Fruit fly (Drosophila melanogaster) whole organism, embryonic: ENCODE measurements around the gene RacGAP84C.
A peak's percentile ranks its signal among the peaks of the same experiment; 100 is the strongest.

Experiments used
- Atf3 ChIP-seq: fragments of 200-800 bp; sonication (Bioruptor generic); optimal IDR thresholded peaks from 3 replicates; lab custom pipeline; 2016; ENCODE audit warnings: missing biosample characterization, missing genetic modification characterization
- B-H1 ChIP-seq: fragments of 200-800 bp; sonication (Bioruptor generic); IDR thresholded peaks from 3 replicates; pipeline ENCODE4 v1.3.6; 2022; ENCODE audit warnings: missing biosample characterization, missing genetic modification characterization
- BtbVII ChIP-seq: fragments of 200-800 bp; sonication (Bioruptor generic); optimal IDR thresholded peaks from 3 replicates; lab custom pipeline; 2017; ENCODE audit warnings: missing biosample characterization, mild to moderate bottlenecking, missing genetic modification characterization
- CG10462 ChIP-seq: fragments of 200-800 bp; sonication (Bioruptor generic); optimal IDR thresholded peaks from 2 replicates; lab custom pipeline; 2016; ENCODE audit warnings: missing biosample characterization, missing genetic modification characterization
- CG11504 ChIP-seq: fragments of 200-800 bp; sonication (Bioruptor generic); optimal IDR thresholded peaks from 3 replicates; lab custom pipeline; 2019; ENCODE audit warnings: missing biosample characterization, mild to moderate bottlenecking, missing genetic modification characterization, moderate library complexity
- CG12391 ChIP-seq: fragments of 200-800 bp; sonication (Bioruptor generic); optimal IDR thresholded peaks from 3 replicates; lab custom pipeline; 2018; ENCODE audit warnings: missing biosample characterization, mild to moderate bottlenecking, missing genetic modification characterization, moderate library complexity
- CG13424 ChIP-seq: fragments of 200-800 bp; sonication (Bioruptor generic); optimal IDR thresholded peaks from 2 replicates; lab custom pipeline; 2019; ENCODE audit warnings: missing biosample characterization, mild to moderate bottlenecking, missing genetic modification characterization, moderate library complexity
- CG14441 ChIP-seq: fragments of 200-800 bp; sonication (Bioruptor generic); IDR thresholded peaks from 2 replicates; pipeline ENCODE4 v1.3.6; 2022; ENCODE audit warnings: missing biosample characterization, missing genetic modification characterization
- CG15073 ChIP-seq: fragments of 200-800 bp; sonication (Bioruptor generic); optimal IDR thresholded peaks from 2 replicates; lab custom pipeline; 2016; ENCODE audit warnings: missing biosample characterization, missing genetic modification characterization
- CG32767 ChIP-seq: fragments of 200-800 bp; sonication (Bioruptor generic); IDR thresholded peaks from 2 replicates; pipeline ENCODE4 v1.3.6; 2022; ENCODE audit warnings: missing biosample characterization, missing genetic modification characterization
- CG32772 ChIP-seq: fragments of 200-800 bp; sonication (Bioruptor generic); IDR thresholded peaks from 2 replicates; pipeline ENCODE4 v1.3.6; 2022; ENCODE audit warnings: missing biosample characterization, missing genetic modification characterization
- CG33213 ChIP-seq: fragments of 200-800 bp; sonication (Bioruptor generic); optimal IDR thresholded peaks from 3 replicates; lab custom pipeline; 2016; ENCODE audit warnings: missing biosample characterization, missing genetic modification characterization
- CG3838 ChIP-seq: fragments of 200-800 bp; sonication (Bioruptor generic); optimal IDR thresholded peaks from 3 replicates; lab custom pipeline; 2016; ENCODE audit warnings: missing biosample characterization, missing genetic modification characterization
- CG8478 ChIP-seq: fragments of >200 bp; optimal IDR thresholded peaks from 2 replicates; lab custom pipeline; 2018
- Drgx ChIP-seq: fragments of 200-800 bp; sonication (Bioruptor generic); IDR thresholded peaks from 2 replicates; pipeline ENCODE4 v1.3.6; 2022; ENCODE audit warnings: missing biosample characterization, missing genetic modification characterization
- HHEX ChIP-seq: fragments of 200-800 bp; sonication (Bioruptor generic); optimal IDR thresholded peaks from 3 replicates; lab custom pipeline; 2017; ENCODE audit warnings: missing biosample characterization, mild to moderate bottlenecking, missing genetic modification characterization, missing genetic modification reagents
- Hand ChIP-seq: fragments of 200-800 bp; sonication (Bioruptor generic); optimal IDR thresholded peaks from 2 replicates; lab custom pipeline; 2017; ENCODE audit warnings: mild to moderate bottlenecking, missing biosample characterization, missing genetic modification reagents, missing genetic modification characterization
- Hmr ChIP-seq: fragments of 200-800 bp; sonication (Bioruptor generic); optimal IDR thresholded peaks from 3 replicates; lab custom pipeline; 2017; ENCODE audit warnings: mild to moderate bottlenecking, missing biosample characterization, missing genetic modification reagents, missing genetic modification characterization
- Hr51 ChIP-seq, 2 experiments: fragments of 200-800 bp; sonication (Bioruptor generic); optimal IDR thresholded peaks; 2 replicates in 1 of 2; 3 replicates in 1 of 2; lab custom pipeline; 2016 to 2018; ENCODE audit warnings: missing biosample characterization in 2 of 2, missing genetic modification characterization in 2 of 2, mild to moderate bottlenecking in 1 of 2, moderate library complexity in 1 of 2
- Lhr ChIP-seq: fragments of 200-800 bp; sonication (Bioruptor generic); optimal IDR thresholded peaks from 3 replicates; lab custom pipeline; 2017; ENCODE audit warnings: mild to moderate bottlenecking, missing biosample characterization, missing genetic modification reagents, missing genetic modification characterization
- MESR4 ChIP-seq: fragments of 200-800 bp; sonication (Bioruptor generic); optimal IDR thresholded peaks from 2 replicates; lab custom pipeline; 2018; ENCODE audit warnings: missing biosample characterization, mild to moderate bottlenecking, missing genetic modification characterization, moderate library complexity
- NfI ChIP-seq: fragments of 200-800 bp; sonication (Bioruptor generic); optimal IDR thresholded peaks from 3 replicates; lab custom pipeline; 2018; ENCODE audit warnings: missing biosample characterization, mild to moderate bottlenecking, missing genetic modification characterization, moderate library complexity
- Rx ChIP-seq: fragments of 200-800 bp; sonication (Bioruptor generic); IDR thresholded peaks from 2 replicates; pipeline ENCODE4 v1.3.6; 2022; ENCODE audit warnings: missing biosample characterization, missing genetic modification characterization
- TFAM ChIP-seq: fragments of 200-800 bp; sonication (Bioruptor generic); optimal IDR thresholded peaks from 2 replicates; lab custom pipeline; 2017; ENCODE audit warnings: missing biosample characterization, missing genetic modification characterization, inconsistent platforms
- YL-1 ChIP-seq: fragments of 200-800 bp; sonication (Bioruptor generic); optimal IDR thresholded peaks from 3 replicates; lab custom pipeline; 2017; ENCODE audit warnings: missing biosample characterization, mild to moderate bottlenecking, missing genetic modification characterization
- bsh ChIP-seq, 2 experiments: fragments of 200-800 bp; sonication (Bioruptor generic); optimal IDR thresholded peaks; 2 replicates each; lab custom pipeline; 2017 to 2018; ENCODE audit warnings: mild to moderate bottlenecking in 2 of 2, missing biosample characterization in 2 of 2, missing genetic modification characterization in 2 of 2, moderate library complexity in 1 of 2
- caup ChIP-seq: fragments of 200-800 bp; sonication (Bioruptor generic); optimal IDR thresholded peaks from 3 replicates; lab custom pipeline; 2017; ENCODE audit warnings: missing biosample characterization, mild to moderate bottlenecking, missing genetic modification characterization, moderate library complexity; ENCODE audit not compliant: severe bottlenecking
- crol ChIP-seq: fragments of 200-800 bp; sonication (Bioruptor generic); IDR thresholded peaks from 2 replicates; pipeline ENCODE4 v1.3.6; 2022; ENCODE audit warnings: missing biosample characterization, missing genetic modification characterization
- cwo ChIP-seq: fragments of 200-800 bp; sonication (Bioruptor generic); optimal IDR thresholded peaks from 3 replicates; lab custom pipeline; 2017; ENCODE audit warnings: missing biosample characterization, missing genetic modification characterization, mild to moderate bottlenecking, moderate library complexity, missing genetic modification reagents
- dati ChIP-seq: fragments of 200-800 bp; sonication (Bioruptor generic); IDR thresholded peaks from 2 replicates; pipeline ENCODE4 v1.3.6; 2022; ENCODE audit warnings: missing biosample characterization, missing genetic modification characterization
- dmrt99B ChIP-seq: fragments of 200-800 bp; sonication (Bioruptor generic); optimal IDR thresholded peaks from 2 replicates; lab custom pipeline; 2018; ENCODE audit warnings: missing biosample characterization, mild to moderate bottlenecking, missing genetic modification characterization, moderate library complexity
- dysf ChIP-seq: fragments of 200-800 bp; sonication (Bioruptor generic); IDR thresholded peaks from 3 replicates; pipeline ENCODE4 v1.3.6; 2022; ENCODE audit warnings: missing biosample characterization, missing genetic modification characterization
- gt ChIP-seq: fragments of 200-800 bp; sonication (Bioruptor generic); IDR thresholded peaks from 2 replicates; pipeline ENCODE4 v1.3.6; 2022; ENCODE audit warnings: missing biosample characterization, missing genetic modification characterization
- lov ChIP-seq, 2 experiments: fragments of 200-800 bp in 1 of 2; fragments of >200 bp in 1 of 2; sonication (Bioruptor generic) in 1 of 2; IDR thresholded peaks in 1 of 2; optimal IDR thresholded peaks in 1 of 2; 2 replicates in 1 of 2; 3 replicates in 1 of 2; pipeline versions ENCODE4 v1.3.6 to Lab custom; 2017 to 2022; ENCODE audit warnings: missing biosample characterization in 1 of 2, missing genetic modification characterization in 1 of 2
- nau ChIP-seq: fragments of 200-800 bp; sonication (Bioruptor generic); optimal IDR thresholded peaks from 3 replicates; lab custom pipeline; 2017; ENCODE audit warnings: missing biosample characterization, mild to moderate bottlenecking, missing genetic modification characterization, missing genetic modification reagents
- otp ChIP-seq: fragments of 200-800 bp; sonication (Bioruptor generic); IDR thresholded peaks from 3 replicates; pipeline ENCODE4, ENCODE4 v1.3.6; 2022; ENCODE audit warnings: missing biosample characterization, missing genetic modification characterization
- phol ChIP-seq: fragments of 200-800 bp; sonication (Bioruptor generic); optimal IDR thresholded peaks from 3 replicates; lab custom pipeline; 2018; ENCODE audit warnings: missing biosample characterization, mild to moderate bottlenecking, missing genetic modification characterization, moderate library complexity
- sens ChIP-seq: fragments of 200-800 bp; sonication (Bioruptor generic); peaks from one replicate; lab custom pipeline; 2016; ENCODE audit warnings: missing biosample characterization, missing genetic modification characterization
- slou ChIP-seq: fragments of 200-800 bp; sonication (Bioruptor generic); optimal IDR thresholded peaks from 3 replicates; lab custom pipeline; 2016; ENCODE audit warnings: missing biosample characterization, missing genetic modification characterization
- unpg ChIP-seq: fragments of 200-800 bp; sonication (Bioruptor generic); optimal IDR thresholded peaks from 3 replicates; lab custom pipeline; 2018; ENCODE audit warnings: missing biosample characterization, mild to moderate bottlenecking, missing genetic modification characterization, moderate library complexity
- wek ChIP-seq: fragments of 200-800 bp; sonication (Bioruptor generic); optimal IDR thresholded peaks from 3 replicates; lab custom pipeline; 2018; ENCODE audit warnings: missing biosample characterization, mild to moderate bottlenecking, missing genetic modification characterization, moderate library complexity
- yki ChIP-seq: fragments of >200 bp; optimal IDR thresholded peaks from 3 replicates; lab custom pipeline; 2018

RacGAP84C gene

DNA sequence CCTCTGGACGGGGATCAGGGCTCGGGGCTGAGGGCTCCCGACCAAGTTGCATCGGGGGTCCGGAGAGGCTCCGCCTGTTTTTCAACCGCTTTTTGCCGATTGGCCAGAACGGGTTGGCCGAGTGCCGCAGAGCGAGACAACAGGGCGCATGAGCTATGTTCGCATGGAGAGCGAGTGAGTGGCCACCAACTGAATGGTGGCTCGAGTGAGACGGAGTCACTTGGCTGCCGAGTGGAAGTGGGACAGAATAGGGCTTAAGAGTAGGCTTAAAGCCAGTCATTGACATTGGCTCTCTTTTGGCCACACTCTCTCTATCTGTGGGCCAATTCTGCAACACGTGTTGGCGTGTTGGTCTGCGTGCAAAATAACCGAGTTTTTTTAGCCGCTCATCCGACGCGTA is 27.3 kb downstream of the RacGAP84C start (continued):
- TF ChIP-seq B-H1 (GFP tag; lab: Robert Waterston, UW) (no peak), CG15073 (no peak)

DNA sequence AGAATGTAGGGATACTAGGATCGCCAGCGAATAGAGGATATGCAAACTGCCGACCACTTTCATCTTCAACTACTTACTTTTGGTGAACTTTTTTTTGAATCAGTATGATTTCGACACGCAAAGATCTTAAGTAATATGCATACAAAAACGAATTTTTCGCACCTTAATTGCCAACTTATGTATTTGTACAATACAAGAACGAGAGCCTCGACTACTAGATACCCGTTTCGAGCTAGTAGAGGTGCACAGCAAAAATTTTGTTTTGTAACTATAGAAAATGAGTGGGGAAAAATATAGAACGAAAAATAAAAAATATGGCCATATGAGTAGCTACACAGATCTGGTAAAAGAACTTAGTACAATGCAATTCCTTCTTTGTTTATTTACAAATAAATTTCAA is 31.3 kb downstream of the RacGAP84C start, which contains the start of gene CG10029:
TSS of gene CG10029 (minus strand) at position 101 of the 400 bp plus-strand sequence.
- no peak for TF ChIP-seq Lhr (GFP tag; lab: Kevin White, UChicago)
- TF ChIP-seq CG8478 (lab: Kevin White, UChicago) = no peak

DNA sequence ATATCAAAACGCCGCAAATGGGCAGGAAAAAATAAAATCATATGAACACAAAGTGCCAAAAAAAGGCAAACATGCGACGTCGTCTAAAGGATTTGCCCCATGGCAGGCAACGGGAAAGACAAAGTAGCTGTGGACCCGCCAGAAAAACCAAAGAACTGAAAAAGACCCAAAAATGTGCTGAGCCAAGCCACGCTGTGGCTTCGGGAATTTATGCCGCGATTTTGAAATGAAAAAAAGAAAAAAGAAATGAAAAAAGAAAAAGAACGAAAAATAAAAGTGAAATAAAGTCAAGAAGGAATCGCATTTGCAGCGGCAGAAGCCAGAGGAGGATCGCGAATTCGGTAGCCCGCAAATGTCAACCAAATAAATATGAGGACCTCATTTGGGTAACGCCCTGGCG is 36.8 kb downstream of the RacGAP84C start:
- no peak for TF ChIP-seq CG3838
- no peak for TF ChIP-seq YL-1
- no peak for TF ChIP-seq Atf3
- no peak for TF ChIP-seq Rx (GFP tag; lab: Robert Waterston, UW)
- TF ChIP-seq CG32767 (GFP tag; lab: Robert Waterston, UW) = no peak
- no peak for TF ChIP-seq CG12391 (tag; lab: Kevin White, UChicago)
- TF ChIP-seq crol (GFP tag; lab: Robert Waterston, UW) = no peak
- no peak for TF ChIP-seq cwo (GFP tag; lab: Kevin White, UChicago)
- TF ChIP-seq yki (lab: Kevin White, UChicago) = no peak
- TF ChIP-seq slou (GFP tag; lab: Kevin White, UChicago) = no peak
- TF ChIP-seq BtbVII (GFP tag; lab: Kevin White, UChicago) = no peak
- no peak for TF ChIP-seq wek (GFP tag; lab: Kevin White, UChicago)

DNA sequence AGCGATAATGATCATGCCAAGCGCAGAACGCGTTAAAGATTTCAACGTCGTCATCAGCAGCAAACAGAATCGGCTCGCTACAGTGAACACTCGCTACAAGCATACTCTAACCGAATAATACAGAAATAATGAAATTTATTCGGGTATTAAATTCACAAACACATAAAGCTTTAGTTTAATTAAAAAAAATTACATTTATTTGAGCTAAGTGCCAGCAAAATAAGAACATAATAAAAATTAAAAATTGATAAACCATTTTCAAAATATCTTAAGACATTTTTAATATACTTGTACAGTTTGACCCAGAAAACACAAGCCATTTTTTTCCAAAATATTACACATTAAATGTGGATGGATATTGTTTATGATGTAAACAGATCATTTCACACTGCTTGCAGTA is 40.4 kb downstream of the RacGAP84C start:
- TF ChIP-seq CG13424 (no peak), CG10462 (GFP tag; lab: Kevin White, UChicago) (no peak), nau (GFP tag; lab: Kevin White, UChicago) (no peak), TFAM (GFP tag; lab: Kevin White, UChicago) (no peak), Hand (no peak), lov (optimal IDR thresholded peaks at IDR 0.05; lab: Kevin White, UChicago) (no peak), lov (GFP tag; IDR thresholded peaks at IDR 0.05; lab: Robert Waterston, UW) (no peak)

DNA sequence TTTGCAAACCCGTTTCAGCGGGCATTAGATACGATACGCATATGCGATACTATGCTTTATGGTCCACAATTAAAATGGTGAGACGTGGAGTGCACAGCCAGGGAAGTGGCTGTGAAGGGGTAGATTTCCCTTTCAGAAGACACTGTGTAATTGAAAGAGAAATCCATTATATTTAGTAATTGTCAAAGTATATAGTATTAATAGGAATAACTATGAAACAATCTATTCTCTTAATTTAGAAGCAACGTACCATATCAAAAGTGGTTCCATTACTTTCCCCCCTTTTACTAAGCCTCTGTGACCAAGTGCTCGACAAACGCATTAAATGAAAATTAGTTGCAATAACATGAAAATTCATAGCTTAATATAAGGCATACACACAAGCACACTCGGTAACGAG is 44.9 kb downstream of the RacGAP84C start:
- TF ChIP-seq Drgx (GFP tag; lab: Robert Waterston, UW) (peak; percentile 60), sens (GFP tag; lab: Kevin White, UChicago) (peak; percentile 5), dati (GFP tag; lab: Robert Waterston, UW) (no peak)

DNA sequence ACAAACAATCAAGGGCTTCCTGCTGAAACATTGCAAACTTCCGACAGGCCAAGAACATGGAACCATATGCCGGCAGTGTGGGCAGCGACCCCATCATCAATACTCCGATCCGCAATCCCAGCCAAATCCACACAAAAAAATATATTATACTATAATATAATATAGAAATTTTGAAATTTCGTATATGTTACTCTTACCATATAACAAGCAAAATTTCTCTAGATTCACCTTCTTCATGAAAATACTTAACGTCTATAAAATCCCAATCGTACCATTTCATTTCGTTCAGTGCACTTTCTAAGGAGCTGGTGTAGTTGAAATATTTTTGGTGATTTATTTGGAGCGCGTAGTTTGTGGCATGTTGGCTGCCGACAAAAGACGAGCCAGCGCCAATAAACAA is 48.9 kb downstream of the RacGAP84C start:
- peak; percentile 62 for TF ChIP-seq CG11504 (tag; lab: Kevin White, UChicago)
- TF ChIP-seq Hmr (GFP tag; lab: Kevin White, UChicago) = peak; percentile 54
- TF ChIP-seq CG32772 (GFP tag; lab: Robert Waterston, UW) = peak; percentile 43; the same call in 1 of the 2 replicates
- peak in 1 of 2 experiments; percentile 38 for TF ChIP-seq bsh (GFP tag; optimal IDR thresholded peaks at IDR 0.05; lab: Kevin White, UChicago)
- TF ChIP-seq CG14441 = 0 out of 2 replicates have a peak, but pooled peaks have one; percentile 24
- TF ChIP-seq cwo (GFP tag; lab: Kevin White, UChicago) = peak; percentile 20
- no peak for TF ChIP-seq gt (GFP tag; lab: Robert Waterston, UW)
- TF ChIP-seq caup = peak; percentile 27
- 0 out of 3 replicates have a peak, but pooled peaks have one; percentile 9 for TF ChIP-seq otp (GFP tag; lab: Robert Waterston, UW)
- 0 out of 3 replicates have a peak, but pooled peaks have one; percentile 10 for TF ChIP-seq B-H1 (GFP tag; lab: Robert Waterston, UW)
- TF ChIP-seq NfI (GFP tag; lab: Kevin White, UChicago) = peak; percentile 9
- TF ChIP-seq Hr51 (GFP tag; optimal IDR thresholded peaks at IDR 0.05; lab: Kevin White, UChicago) = peak in 1 of 2 experiments; percentile 49
- peak; percentile 28 for TF ChIP-seq HHEX (GFP tag; lab: Kevin White, UChicago)
- TF ChIP-seq dmrt99B (tag; lab: Kevin White, UChicago) = peak; percentile 55
- no peak for TF ChIP-seq MESR4 (GFP tag; lab: Kevin White, UChicago)
- no peak for TF ChIP-seq unpg (GFP tag; lab: Kevin White, UChicago)
- peak; percentile 51; the same call in 1 of the 3 replicates for TF ChIP-seq dysf (GFP tag; lab: Robert Waterston, UW)
- TF ChIP-seq CG33213 (GFP tag; lab: Kevin White, UChicago) = no peak
- TF ChIP-seq phol (tag; lab: Kevin White, UChicago) = peak; percentile 4
